Comparison of ENCODE assay signal across 5 worm cellular contexts in the genomic region with DNA sequence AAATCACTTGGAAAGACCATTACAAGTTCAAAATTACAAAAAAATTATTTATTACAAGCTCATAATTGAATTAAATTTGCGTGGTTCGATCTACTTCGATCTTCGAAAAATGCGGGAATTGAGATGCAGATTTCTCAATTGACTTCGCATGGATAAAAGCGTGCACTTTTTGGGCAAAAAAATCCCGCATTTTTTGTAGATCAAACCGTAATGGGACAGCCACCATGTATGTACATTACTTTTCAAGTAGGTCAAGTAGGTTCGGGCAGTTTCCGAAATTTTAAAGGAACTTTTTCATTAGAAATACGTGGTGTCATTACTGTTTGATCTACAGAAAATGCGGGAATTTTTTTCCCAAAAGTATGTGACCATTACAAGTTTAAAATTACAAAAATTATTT.
TF ChIP-seq lines count a peak whose summit lies in the region.

No protein-coding gene starts in this region.

TF ChIP-seq in whole organism, L1 larva, 84 proteins besides CTCF, POLR2A, EP300 and RAD21:
- no peak for TF ChIP-seq lin-39 (tag; optimal IDR thresholded peaks at IDR 0.05; lab: Kevin White, UChicago)
- no peak for TF ChIP-seq lin-14 (GFP tag; optimal IDR thresholded peaks at IDR 0.05; lab: Kevin White, UChicago)
- TF ChIP-seq C16A3.4 (tag; optimal IDR thresholded peaks at IDR 0.05; lab: Kevin White, UChicago) = no peak
- TF ChIP-seq skn-1 (tag; optimal IDR thresholded peaks at IDR 0.05; lab: Kevin White, UChicago) = no peak
- no peak for TF ChIP-seq efl-1 (optimal IDR thresholded peaks at IDR 0.05; lab: Kevin White, UChicago)
- TF ChIP-seq efl-1 (GFP tag; optimal IDR thresholded peaks at IDR 0.05 in 1 of 2; lab: Kevin White, UChicago) = peak in 1 of 2 experiments; percentile 25
- peak; percentile 38 for TF ChIP-seq elt-2 (tag; optimal IDR thresholded peaks at IDR 0.05; lab: Kevin White, UChicago)
- no peak for TF ChIP-seq hlh-17 (GFP tag; optimal IDR thresholded peaks at IDR 0.05; lab: Kevin White, UChicago; ENCODE audit: borderline replicate concordance)
- TF ChIP-seq efl-3 (GFP tag; optimal IDR thresholded peaks at IDR 0.05; lab: Kevin White, UChicago) = no peak
- TF ChIP-seq ceh-8 (GFP tag; optimal IDR thresholded peaks at IDR 0.05; lab: Kevin White, UChicago) = no peak
- no peak for TF ChIP-seq nhr-90 (tag; optimal IDR thresholded peaks at IDR 0.05; lab: Kevin White, UChicago; ENCODE audit: poor library complexity)
- TF ChIP-seq dpl-1 (GFP tag; optimal IDR thresholded peaks at IDR 0.05; lab: Kevin White, UChicago) = no peak
- TF ChIP-seq zip-4 (GFP tag; optimal IDR thresholded peaks at IDR 0.05; lab: Kevin White, UChicago) = no peak
- TF ChIP-seq tbx-2 (tag; optimal IDR thresholded peaks at IDR 0.05; lab: Kevin White, UChicago) = no peak
TF ChIP-seq in whole organism, L1 larva: peak in this region for 2.

TF ChIP-seq in whole organism, L2 larva, 48 proteins besides CTCF, POLR2A, EP300 and RAD21:
- TF ChIP-seq lin-13 (GFP tag; optimal IDR thresholded peaks at IDR 0.05; lab: Kevin White, UChicago) = no peak
- no peak for TF ChIP-seq elt-1 (tag; optimal IDR thresholded peaks at IDR 0.05; lab: Kevin White, UChicago)
- peak; percentile 26 for TF ChIP-seq crh-2 (tag; optimal IDR thresholded peaks at IDR 0.05; lab: Kevin White, UChicago)
- peak; percentile 31 for TF ChIP-seq fos-1 (tag; optimal IDR thresholded peaks at IDR 0.05; lab: Kevin White, UChicago)
- no peak for TF ChIP-seq blmp-1 (tag; optimal IDR thresholded peaks at IDR 0.05; lab: Kevin White, UChicago; ENCODE audit: insufficient read depth)

TF ChIP-seq in whole organism, L3 larva, 47 proteins besides CTCF, POLR2A, EP300 and RAD21:
- TF ChIP-seq mdl-1 (tag; optimal IDR thresholded peaks at IDR 0.05; lab: Kevin White, UChicago) (no peak), nhr-43 (tag; optimal IDR thresholded peaks at IDR 0.05; lab: Kevin White, UChicago; ENCODE audit: poor library complexity, severe bottlenecking) (peak; percentile 2), elt-2 (tag; optimal IDR thresholded peaks at IDR 0.05; lab: Kevin White, UChicago) (peak; percentile 51), fos-1 (tag; optimal IDR thresholded peaks at IDR 0.05; lab: Kevin White, UChicago) (peak; percentile 54), unc-62 (GFP tag; optimal IDR thresholded peaks at IDR 0.05; lab: Kevin White, UChicago) (no peak)

TF ChIP-seq in whole organism, L4 larva, 104 proteins besides CTCF, POLR2A, EP300 and RAD21 (continues in another document):
- TF ChIP-seq nhr-102 (tag; optimal IDR thresholded peaks at IDR 0.05; lab: Kevin White, UChicago) = peak; percentile 50
- TF ChIP-seq dmd-9 (GFP tag; IDR thresholded peaks at IDR 0.05; lab: Robert Waterston, UW) = no peak
- TF ChIP-seq zag-1 (tag; optimal IDR thresholded peaks at IDR 0.05; lab: Kevin White, UChicago) = no peak
- TF ChIP-seq nhr-11 (tag; optimal IDR thresholded peaks at IDR 0.05; lab: Kevin White, UChicago) = no peak
- TF ChIP-seq egl-43 (GFP tag; IDR thresholded peaks at IDR 0.05; lab: Robert Waterston, UW) = no peak
- no peak for TF ChIP-seq cey-2 (tag; optimal IDR thresholded peaks at IDR 0.05; lab: Kevin White, UChicago; ENCODE audit: borderline replicate concordance, insufficient read depth)
- TF ChIP-seq Y75B8A.6 (GFP tag; IDR thresholded peaks at IDR 0.05; lab: Robert Waterston, UW) = peak; percentile 30; the same call in 1 of the 2 replicates
- no peak for TF ChIP-seq pha-4 (GFP tag; IDR thresholded peaks at IDR 0.05; lab: Robert Waterston, UW)
- no peak for TF ChIP-seq pha-4 (tag; optimal IDR thresholded peaks at IDR 0.05; lab: Kevin White, UChicago)
- no peak for TF ChIP-seq zfp-2 (tag; optimal IDR thresholded peaks at IDR 0.05; lab: Kevin White, UChicago)
- 0 out of 2 replicates have a peak, but pooled peaks have one; percentile 19 for TF ChIP-seq mxl-2 (GFP tag; conservative IDR thresholded peaks at IDR 0.05; lab: Robert Waterston, UW)
- no peak for TF ChIP-seq nhr-42 (GFP tag; IDR thresholded peaks at IDR 0.05; lab: Robert Waterston, UW)
- no peak for TF ChIP-seq fkh-10 (GFP tag; optimal IDR thresholded peaks at IDR 0.05; lab: Kevin White, UChicago)
- no peak for TF ChIP-seq nhr-237 (tag; optimal IDR thresholded peaks at IDR 0.05; lab: Kevin White, UChicago)
- TF ChIP-seq madf-9 (GFP tag; conservative IDR thresholded peaks at IDR 0.05; lab: Robert Waterston, UW) = 0 out of 2 replicates have a peak, but pooled peaks have one; percentile 9
- TF ChIP-seq Y105C5A.15 (GFP tag; IDR thresholded peaks at IDR 0.05; lab: Robert Waterston, UW) = no peak; the same call in 1 of the 2 replicates
- no peak for TF ChIP-seq ceh-32 (tag; optimal IDR thresholded peaks at IDR 0.05; lab: Kevin White, UChicago; ENCODE audit: poor library complexity)
- no peak for TF ChIP-seq ceh-28 (tag; optimal IDR thresholded peaks at IDR 0.05; lab: Kevin White, UChicago)
- TF ChIP-seq egl-27 (tag; optimal IDR thresholded peaks at IDR 0.05; lab: Kevin White, UChicago) = no peak
- TF ChIP-seq madf-5 (GFP tag; IDR thresholded peaks at IDR 0.05; lab: Robert Waterston, UW) = no peak
- peak; percentile 19 for TF ChIP-seq aha-1 (tag; lab: Kevin White, UChicago)
- no peak for TF ChIP-seq tag-97 (GFP tag; IDR thresholded peaks at IDR 0.05; lab: Robert Waterston, UW)
- no peak for TF ChIP-seq set-16 (GFP tag; IDR thresholded peaks at IDR 0.05; lab: Robert Waterston, UW)
- TF ChIP-seq ama-1 (optimal IDR thresholded peaks at IDR 0.05; lab: Kevin White, UChicago) = no peak
- TF ChIP-seq ceh-20 (GFP tag; IDR thresholded peaks at IDR 0.05; lab: Robert Waterston, UW) = 0 out of 2 replicates have a peak, but pooled peaks have one; percentile 45
- no peak for TF ChIP-seq unc-39 (tag; optimal IDR thresholded peaks at IDR 0.05; lab: Kevin White, UChicago)
- no peak for TF ChIP-seq spr-1 (tag; optimal IDR thresholded peaks at IDR 0.05; lab: Kevin White, UChicago)
- no peak for TF ChIP-seq duxl-1 (tag; optimal IDR thresholded peaks at IDR 0.05; lab: Kevin White, UChicago; ENCODE audit: poor library complexity)
- no peak for TF ChIP-seq nhr-76 (tag; optimal IDR thresholded peaks at IDR 0.05; lab: Kevin White, UChicago)
- no peak for TF ChIP-seq hmg-1.1 (GFP tag; IDR thresholded peaks at IDR 0.05; lab: Robert Waterston, UW)
- no peak for TF ChIP-seq spr-3 (GFP tag; optimal IDR thresholded peaks at IDR 0.05; lab: Kevin White, UChicago)
- TF ChIP-seq dmd-8 (GFP tag; IDR thresholded peaks at IDR 0.05; lab: Robert Waterston, UW) = 0 out of 2 replicates have a peak, but pooled peaks have one; percentile 34

TF ChIP-seq in whole organism, young adult, 124 proteins besides CTCF, POLR2A, EP300 and RAD21 (continues in another document):
- 0 out of 2 replicates have a peak, but pooled peaks have one; percentile 21 for TF ChIP-seq rcor-1 (GFP tag; IDR thresholded peaks at IDR 0.05; lab: Robert Waterston, UW)
- TF ChIP-seq B0336.3 (GFP tag; IDR thresholded peaks at IDR 0.05; lab: Robert Waterston, UW) = peak; percentile 89
- TF ChIP-seq bed-2 (GFP tag; IDR thresholded peaks at IDR 0.05; lab: Robert Waterston, UW) = no peak
- no peak for TF ChIP-seq ceh-58 (GFP tag; IDR thresholded peaks at IDR 0.05; lab: Robert Waterston, UW)
- no peak for TF ChIP-seq lsl-1 (GFP tag; optimal IDR thresholded peaks at IDR 0.05; lab: Kevin White, UChicago)
- TF ChIP-seq dpl-1 (GFP tag; optimal IDR thresholded peaks at IDR 0.05; lab: Kevin White, UChicago) = no peak
- TF ChIP-seq ama-1 (optimal IDR thresholded peaks at IDR 0.05; lab: Kevin White, UChicago) = no peak
- no peak for TF ChIP-seq ama-1 (GFP tag; optimal IDR thresholded peaks at IDR 0.05; lab: Kevin White, UChicago)
- no peak for TF ChIP-seq F49E8.2 (tag; optimal IDR thresholded peaks at IDR 0.05; lab: Kevin White, UChicago; ENCODE audit: insufficient read depth)
- TF ChIP-seq B0035.1 (tag; optimal IDR thresholded peaks at IDR 0.05; lab: Kevin White, UChicago) = peak; percentile 30
- no peak for TF ChIP-seq lin-26 (GFP tag; IDR thresholded peaks at IDR 0.05; lab: Robert Waterston, UW)
- TF ChIP-seq nhr-120 (GFP tag; IDR thresholded peaks at IDR 0.05; lab: Robert Waterston, UW) = no peak
- TF ChIP-seq atf-7 (tag; optimal IDR thresholded peaks at IDR 0.05; lab: Kevin White, UChicago) = peak; percentile 80
- no peak for TF ChIP-seq F37B4.10 (GFP tag; IDR thresholded peaks at IDR 0.05; lab: Robert Waterston, UW)
- no peak for TF ChIP-seq Y67H2A.10 (GFP tag; conservative IDR thresholded peaks at IDR 0.05; lab: Robert Waterston, UW)
- 0 out of 2 replicates have a peak, but pooled peaks have one; percentile 22 for TF ChIP-seq D2030.7 (GFP tag; IDR thresholded peaks at IDR 0.05; lab: Robert Waterston, UW)
- no peak for TF ChIP-seq B0019.2 (GFP tag; conservative IDR thresholded peaks at IDR 0.05; lab: Robert Waterston, UW)
- TF ChIP-seq hlh-12 (tag; optimal IDR thresholded peaks at IDR 0.05; lab: Kevin White, UChicago) = no peak
- TF ChIP-seq snpc-3.4 (tag; optimal IDR thresholded peaks at IDR 0.05; lab: Kevin White, UChicago) = no peak
- TF ChIP-seq madf-10 (tag; optimal IDR thresholded peaks at IDR 0.05; lab: Kevin White, UChicago) = peak; percentile 49
- no peak for TF ChIP-seq hlh-26 (GFP tag; conservative IDR thresholded peaks at IDR 0.05; lab: Robert Waterston, UW)
- TF ChIP-seq hmg-20 (GFP tag; IDR thresholded peaks at IDR 0.05; lab: Robert Waterston, UW) = 0 out of 2 replicates have a peak, but pooled peaks have one; percentile 9
- TF ChIP-seq mel-28 (tag; optimal IDR thresholded peaks at IDR 0.05; lab: Kevin White, UChicago; ENCODE audit: borderline replicate concordance) = no peak
- peak; percentile 41 for TF ChIP-seq F10E7.11 (tag; optimal IDR thresholded peaks at IDR 0.05; lab: Kevin White, UChicago)
- no peak for TF ChIP-seq ccch-3 (GFP tag; optimal IDR thresholded peaks at IDR 0.05; lab: Kevin White, UChicago)
- no peak for TF ChIP-seq akir-1 (GFP tag; optimal IDR thresholded peaks at IDR 0.05; lab: Kevin White, UChicago)
- no peak for TF ChIP-seq tbx-9 (tag; optimal IDR thresholded peaks at IDR 0.05; lab: Kevin White, UChicago; ENCODE audit: borderline replicate concordance)
- TF ChIP-seq bed-1 (GFP tag; IDR thresholded peaks at IDR 0.05; lab: Robert Waterston, UW) = 0 out of 2 replicates have a peak, but pooled peaks have one; percentile 60
- peak; percentile 26; the same call in 1 of the 2 replicates for TF ChIP-seq attf-6 (GFP tag; IDR thresholded peaks at IDR 0.05; lab: Robert Waterston, UW)
- TF ChIP-seq ceh-27 (GFP tag; optimal IDR thresholded peaks at IDR 0.05; lab: Kevin White, UChicago) = no peak
- TF ChIP-seq let-607 (tag; optimal IDR thresholded peaks at IDR 0.05; lab: Kevin White, UChicago) = peak in 1 of 2 experiments; percentile 72
- TF ChIP-seq nhr-80 (tag; optimal IDR thresholded peaks at IDR 0.05; lab: Kevin White, UChicago) = peak; percentile 61
- no peak for TF ChIP-seq ztf-28 (GFP tag; IDR thresholded peaks at IDR 0.05; lab: Robert Waterston, UW)
- peak; percentile 35 for TF ChIP-seq lin-40 (tag; optimal IDR thresholded peaks at IDR 0.05; lab: Kevin White, UChicago)
- peak; percentile 60 for TF ChIP-seq ZK185.1 (tag; optimal IDR thresholded peaks at IDR 0.05; lab: Kevin White, UChicago; ENCODE audit: poor library complexity, severe bottlenecking)
